Worm (Caenorhabditis elegans) whole organism, L1 larva: ENCODE results near the gene B0001.3.
A peak's percentile ranks its signal among the peaks of the same experiment; 100 is the strongest.

ENCODE experiments used
- C04F5.9 ChIP-seq: sonication (generic microtip); optimal IDR thresholded peaks from 2 replicates; lab custom pipeline; 2016; ENCODE audit warnings: missing genetic modification characterization, missing compliant biosample characterization
- C34B4.2 ChIP-seq: sonication (generic microtip); optimal IDR thresholded peaks from 2 replicates; lab custom pipeline; 2017; ENCODE audit warnings: mild to moderate bottlenecking, missing genetic modification characterization, missing compliant biosample characterization
- F16B12.6 ChIP-seq: fragments of 150-350 bp; optimal IDR thresholded peaks from 2 replicates; lab custom pipeline; 2014; ENCODE audit warnings: missing biosample characterization, missing genetic modification characterization
- Y116A8C.19 ChIP-seq: sonication (generic microtip); optimal IDR thresholded peaks from 2 replicates; lab custom pipeline; 2016; ENCODE audit warnings: missing compliant biosample characterization, missing genetic modification characterization, borderline replicate concordance
- aha-1 ChIP-seq: fragments of 150-350 bp; optimal IDR thresholded peaks from 2 replicates; lab custom pipeline; 2014; ENCODE audit warnings: missing biosample characterization, missing genetic modification characterization
- aly-2 ChIP-seq: fragments of 150-350 bp; optimal IDR thresholded peaks from 2 replicates; lab custom pipeline; 2014; ENCODE audit warnings: missing biosample characterization, missing genetic modification characterization
- ama-1 ChIP-seq: fragments of 150-350 bp; optimal IDR thresholded peaks from 2 replicates; lab custom pipeline; 2014
- blmp-1 ChIP-seq: fragments of 150-350 bp; optimal IDR thresholded peaks from 2 replicates; lab custom pipeline; 2014; ENCODE audit warnings: missing biosample characterization, missing genetic modification characterization
- ceh-63 ChIP-seq: fragments of 200-800 bp; sonication (Bioruptor generic); optimal IDR thresholded peaks from 2 replicates; lab custom pipeline; 2018; ENCODE audit warnings: mild to moderate bottlenecking, missing genetic modification characterization, missing compliant biosample characterization
- ceh-82 ChIP-seq, 3 experiments: fragments of 150-350 bp in 1 of 3; sonication (generic microtip) in 2 of 3; optimal IDR thresholded peaks; 2 replicates each; lab custom pipeline; 2014 to 2017; ENCODE audit warnings: missing biosample characterization in 3 of 3, missing genetic modification characterization in 3 of 3
- dpl-1 ChIP-seq, 3 experiments: fragments of 150-350 bp in 2 of 3; sonication (generic microtip) in 1 of 3; optimal IDR thresholded peaks; 2 replicates each; lab custom pipeline; 2014 to 2017; ENCODE audit warnings: missing biosample characterization in 3 of 3, missing genetic modification characterization in 3 of 3, missing genetic modification reagents in 3 of 3
- efl-1 ChIP-seq, 4 experiments: fragments of 150-350 bp; optimal IDR thresholded peaks in 3 of 4; peaks in 1 of 4; 1 replicate in 1 of 4; 2 replicates in 3 of 4; lab custom pipeline; 2014; ENCODE audit warnings: missing biosample characterization in 2 of 4, missing genetic modification characterization in 2 of 4, missing genetic modification reagents in 2 of 4
- ets-5 ChIP-seq: fragments of 200-800 bp; sonication (Bioruptor generic); IDR thresholded peaks from 2 replicates; pipeline ENCODE4 v1.3.6; 2022; ENCODE audit warnings: missing genetic modification characterization, missing compliant biosample characterization
- fkh-10 ChIP-seq: sonication (generic microtip); optimal IDR thresholded peaks from 2 replicates; lab custom pipeline; 2017; ENCODE audit warnings: missing biosample characterization, missing genetic modification reagents, missing genetic modification characterization
- fkh-8 ChIP-seq: sonication (generic microtip); optimal IDR thresholded peaks from 2 replicates; lab custom pipeline; 2016; ENCODE audit warnings: mild to moderate bottlenecking, missing genetic modification characterization, missing compliant biosample characterization
- fos-1 ChIP-seq: fragments of 150-350 bp; optimal IDR thresholded peaks from 2 replicates; lab custom pipeline; 2014; ENCODE audit warnings: missing biosample characterization, missing genetic modification characterization
- grh-1 ChIP-seq: fragments of 200-800 bp; sonication (Bioruptor generic); IDR thresholded peaks from 2 replicates; pipeline ENCODE4 v1.3.6; 2022; ENCODE audit warnings: missing genetic modification reagents, missing genetic modification characterization, missing compliant biosample characterization
- isw-1 ChIP-seq: fragments of 200-800 bp; sonication (Bioruptor generic); IDR thresholded peaks from 2 replicates; pipeline ENCODE4 v1.3.6; 2022; ENCODE audit warnings: missing genetic modification characterization, missing compliant biosample characterization
- jun-1 ChIP-seq: fragments of 150-350 bp; optimal IDR thresholded peaks from 2 replicates; lab custom pipeline; 2014; ENCODE audit warnings: missing biosample characterization, missing genetic modification reagents, missing genetic modification characterization
- lin-14 ChIP-seq: fragments of 200-800 bp; sonication (Bioruptor generic); optimal IDR thresholded peaks from 2 replicates; lab custom pipeline; 2018; ENCODE audit warnings: mild to moderate bottlenecking, missing genetic modification characterization, moderate library complexity, missing compliant biosample characterization
- lin-39 ChIP-seq: fragments of 150-350 bp; optimal IDR thresholded peaks from 2 replicates; lab custom pipeline; 2014; ENCODE audit warnings: missing biosample characterization, missing genetic modification reagents, missing genetic modification characterization
- lsy-2 ChIP-seq, 2 experiments: fragments of 150-350 bp; optimal IDR thresholded peaks; 2 replicates each; lab custom pipeline; 2014; ENCODE audit warnings: missing biosample characterization in 2 of 2, missing genetic modification characterization in 2 of 2
- mab-9 ChIP-seq: fragments of 200-800 bp; sonication (Bioruptor generic); IDR thresholded peaks from 2 replicates; pipeline ENCODE4 v1.3.6; 2022; ENCODE audit warnings: missing genetic modification reagents, missing genetic modification characterization, missing compliant biosample characterization
- mdl-1 ChIP-seq, 2 experiments: fragments of 150-350 bp; optimal IDR thresholded peaks; 2 replicates each; lab custom pipeline; 2014 to 2017; ENCODE audit warnings: missing biosample characterization in 2 of 2, missing genetic modification characterization in 2 of 2, inconsistent platforms in 1 of 2
- mep-1 ChIP-seq: fragments of 150-350 bp; optimal IDR thresholded peaks from 2 replicates; lab custom pipeline; 2014; ENCODE audit warnings: missing biosample characterization, missing genetic modification characterization
- nhr-11 ChIP-seq: fragments of 150-350 bp; optimal IDR thresholded peaks from 2 replicates; lab custom pipeline; 2014; ENCODE audit warnings: missing biosample characterization, missing genetic modification characterization
- nhr-19 ChIP-seq: fragments of 200-800 bp; sonication (Bioruptor generic); conservative IDR thresholded peaks from 2 replicates; pipeline ENCODE4 v1.3.6; 2022; ENCODE audit warnings: missing genetic modification characterization, missing compliant biosample characterization
- nhr-20 ChIP-seq: sonication (generic microtip); optimal IDR thresholded peaks from 2 replicates; lab custom pipeline; 2016; ENCODE audit warnings: mild to moderate bottlenecking, missing genetic modification characterization, missing compliant biosample characterization
- nhr-47 ChIP-seq: sonication (generic microtip); optimal IDR thresholded peaks from 2 replicates; lab custom pipeline; 2016; ENCODE audit warnings: mild to moderate bottlenecking, missing genetic modification characterization, moderate library complexity, missing compliant biosample characterization
- nhr-71 ChIP-seq: sonication (generic microtip); optimal IDR thresholded peaks from 2 replicates; lab custom pipeline; 2016; ENCODE audit warnings: mild to moderate bottlenecking, missing genetic modification characterization, moderate library complexity, missing compliant biosample characterization
- nhr-76 ChIP-seq: sonication (generic microtip); optimal IDR thresholded peaks from 2 replicates; lab custom pipeline; 2017; ENCODE audit warnings: missing biosample characterization, missing genetic modification characterization
- nhr-77 ChIP-seq: fragments of 150-350 bp; optimal IDR thresholded peaks from 2 replicates; lab custom pipeline; 2014; ENCODE audit warnings: missing biosample characterization, missing genetic modification characterization
- nhr-84 ChIP-seq: sonication (generic microtip); optimal IDR thresholded peaks from 2 replicates; lab custom pipeline; 2017; ENCODE audit warnings: missing biosample characterization, missing genetic modification characterization
- rnt-1 ChIP-seq: sonication (generic microtip); optimal IDR thresholded peaks from 2 replicates; lab custom pipeline; 2016; ENCODE audit warnings: mild to moderate bottlenecking, missing genetic modification characterization, moderate library complexity, missing compliant biosample characterization
- skn-1 ChIP-seq: fragments of 150-350 bp; optimal IDR thresholded peaks from 2 replicates; lab custom pipeline; 2014; ENCODE audit warnings: missing biosample characterization, missing genetic modification characterization
- snpc-4 ChIP-seq: fragments of 150-350 bp; optimal IDR thresholded peaks from 2 replicates; lab custom pipeline; 2014; ENCODE audit warnings: missing biosample characterization, missing genetic modification characterization
- snu-23 ChIP-seq: sonication (generic microtip); optimal IDR thresholded peaks from 2 replicates; lab custom pipeline; 2016; ENCODE audit warnings: missing genetic modification characterization, missing compliant biosample characterization
- sptf-1 ChIP-seq: fragments of 150-350 bp; optimal IDR thresholded peaks from 2 replicates; lab custom pipeline; 2014; ENCODE audit warnings: missing biosample characterization, missing genetic modification characterization
- swsn-7 ChIP-seq: sonication (generic microtip); optimal IDR thresholded peaks from 2 replicates; lab custom pipeline; 2016; ENCODE audit warnings: missing genetic modification characterization, missing compliant biosample characterization
- tbx-2 ChIP-seq: sonication (generic microtip); optimal IDR thresholded peaks from 2 replicates; lab custom pipeline; 2016; ENCODE audit warnings: missing genetic modification characterization, missing compliant biosample characterization
- unc-130 ChIP-seq: fragments of 150-350 bp; optimal IDR thresholded peaks from 2 replicates; lab custom pipeline; 2017; ENCODE audit warnings: missing biosample characterization, missing genetic modification characterization, inconsistent platforms
- unc-30 ChIP-seq: sonication (generic microtip); optimal IDR thresholded peaks from 2 replicates; lab custom pipeline; 2017; ENCODE audit warnings: missing biosample characterization, missing genetic modification characterization
- zag-1 ChIP-seq: fragments of 150-350 bp; optimal IDR thresholded peaks from 2 replicates; lab custom pipeline; 2014; ENCODE audit warnings: missing biosample characterization, missing genetic modification characterization
- zip-4 ChIP-seq: fragments of 200-800 bp; sonication (Bioruptor generic); optimal IDR thresholded peaks from 2 replicates; lab custom pipeline; 2018; ENCODE audit warnings: mild to moderate bottlenecking, missing genetic modification characterization, moderate library complexity, missing compliant biosample characterization
- ztf-11 ChIP-seq, 2 experiments: sonication (generic microtip); optimal IDR thresholded peaks; 2 replicates each; lab custom pipeline; 2016 to 2017; ENCODE audit warnings: missing genetic modification characterization in 2 of 2, missing biosample characterization in 1 of 2, missing compliant biosample characterization in 1 of 2
- ztf-4 ChIP-seq: fragments of 150-350 bp; optimal IDR thresholded peaks from 2 replicates; lab custom pipeline; 2014; ENCODE audit warnings: missing biosample characterization, missing genetic modification characterization

The B0001.3 gene

DNA sequence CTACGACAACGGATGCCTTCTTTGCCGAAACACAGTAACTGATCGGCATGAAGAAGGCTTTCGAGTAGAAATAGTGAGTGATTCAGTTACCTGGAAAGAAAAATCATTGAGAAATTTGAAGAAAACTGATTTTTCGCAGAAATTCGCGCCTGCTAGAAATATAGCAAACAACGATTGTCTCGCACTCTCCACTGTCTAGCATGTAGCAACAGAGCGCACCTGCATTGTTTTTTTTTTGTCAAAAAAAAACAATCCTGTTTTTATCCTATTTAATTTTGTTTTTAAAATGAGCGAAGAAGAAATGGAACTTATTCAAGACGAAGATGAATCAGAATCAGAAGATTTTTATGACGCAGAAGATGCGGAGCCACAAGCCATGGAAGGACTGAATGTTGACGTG is 24.5 kb downstream of the B0001.3 start, which contains the start of the genes ddb-1 and M18.6 (continued):
- TF ChIP-seq mdl-1 (tag; optimal IDR thresholded peaks at IDR 0.05; lab: Kevin White, UChicago) (no peak), fkh-8 (tag; lab: Kevin White, UChicago) (no peak), nhr-76 (tag; lab: Kevin White, UChicago) (no peak), aha-1 (tag; lab: Kevin White, UChicago) (no peak), fos-1 (no peak), zag-1 (tag; lab: Kevin White, UChicago) (no peak), nhr-77 (tag; lab: Kevin White, UChicago) (no peak), C04F5.9 (tag; lab: Kevin White, UChicago) (no peak), mep-1 (tag; lab: Kevin White, UChicago) (peak; percentile 65), unc-30 (tag; lab: Kevin White, UChicago) (no peak), zip-4 (GFP tag; lab: Kevin White, UChicago) (no peak), blmp-1 (peak; percentile 53), ets-5 (GFP tag; lab: Robert Waterston, UW) (no peak), nhr-71 (peak; percentile 24), F16B12.6 (tag; lab: Kevin White, UChicago) (peak; percentile 2), lin-14 (GFP tag; lab: Kevin White, UChicago) (no peak), skn-1 (tag; lab: Kevin White, UChicago) (peak; percentile 16), ama-1 (lab: Kevin White, UChicago) (no peak), ztf-11 (tag; optimal IDR thresholded peaks at IDR 0.05; lab: Kevin White, UChicago) (no peak), nhr-84 (no peak)

DNA sequence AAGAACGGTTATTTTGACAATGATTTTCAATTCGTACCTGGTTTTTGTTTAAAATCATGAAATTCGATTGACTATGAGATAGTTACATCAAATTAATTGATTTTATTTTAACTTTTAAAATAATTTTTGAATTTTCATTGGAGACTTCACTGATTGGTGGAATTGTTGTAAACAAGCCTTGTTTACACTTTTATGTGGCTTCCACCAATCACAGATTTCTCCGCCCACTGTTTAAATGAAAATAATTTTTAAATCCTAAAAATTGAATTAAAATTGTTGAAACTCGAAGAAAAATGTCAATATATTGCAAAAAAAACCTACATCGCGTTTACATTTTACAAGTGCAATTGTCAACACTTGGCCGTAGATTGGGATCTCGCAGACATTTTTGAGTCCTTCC is 25.0 kb downstream of the B0001.3 start:
- TF ChIP-seq jun-1 (tag; lab: Kevin White, UChicago): no peak
- no peak for TF ChIP-seq efl-1 (optimal IDR thresholded peaks at IDR 0.05; lab: Kevin White, UChicago)
- peak in 1 of 2 experiments; percentile 38 for TF ChIP-seq efl-1 (GFP tag; optimal IDR thresholded peaks at IDR 0.05 in 1 of 2; lab: Kevin White, UChicago)
- TF ChIP-seq, all 84 proteins: peak for 1

DNA sequence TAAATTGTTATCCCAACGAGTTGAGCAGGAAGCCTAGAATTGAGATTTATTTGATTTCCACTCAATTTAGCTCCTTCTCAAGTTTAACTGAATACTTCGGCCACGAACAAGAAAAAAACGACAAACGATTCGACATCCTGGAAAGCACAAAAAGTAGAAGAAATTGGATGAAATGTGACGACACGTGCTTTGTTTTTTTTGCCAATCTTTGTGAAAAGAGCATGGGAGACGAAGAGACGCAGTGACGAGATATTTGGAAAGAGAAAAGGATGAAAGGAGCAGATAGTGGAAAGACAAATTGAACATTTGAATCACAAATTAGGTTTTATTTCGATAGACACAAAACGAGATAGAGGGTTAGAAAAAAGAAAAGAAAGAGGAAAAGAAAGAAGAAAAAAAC is 31.0 kb downstream of the B0001.3 start:
- TF ChIP-seq ceh-63 (GFP tag; lab: Kevin White, UChicago) (peak; percentile 56), unc-130 (tag; lab: Kevin White, UChicago) (no peak), nhr-71 (peak; percentile 51), nhr-47 (peak; percentile 38), snu-23 (GFP tag; lab: Kevin White, UChicago) (peak; percentile 28), lin-14 (GFP tag; lab: Kevin White, UChicago) (peak; percentile 84), rnt-1 (tag; lab: Kevin White, UChicago) (peak; percentile 28), lsy-2 (tag; optimal IDR thresholded peaks at IDR 0.05; lab: Kevin White, UChicago) (peak in 1 of 2 experiments; percentile 45), ceh-82 (tag; optimal IDR thresholded peaks at IDR 0.05; lab: Kevin White, UChicago) (peak in 1 of 3 experiments; percentile 6), efl-1 (optimal IDR thresholded peaks at IDR 0.05; lab: Kevin White, UChicago) (peak in 1 of 2 experiments; percentile 5), efl-1 (GFP tag; optimal IDR thresholded peaks at IDR 0.05 in 1 of 2; lab: Kevin White, UChicago) (no peak), nhr-11 (tag; lab: Kevin White, UChicago) (no peak), fkh-10 (GFP tag; lab: Kevin White, UChicago) (peak; percentile 76), tbx-2 (peak; percentile 19), aly-2 (tag; lab: Kevin White, UChicago) (no peak), mdl-1 (tag; optimal IDR thresholded peaks at IDR 0.05; lab: Kevin White, UChicago) (no peak), ztf-4 (tag; lab: Kevin White, UChicago) (no peak), swsn-7 (peak; percentile 16), lin-39 (no peak), nhr-19 (GFP tag; lab: Robert Waterston, UW) (no peak)

ce11 chrIV:12113056-12113455 is 32.5 kb downstream of the B0001.3 start:
- TF ChIP-seq ztf-11 (tag; optimal IDR thresholded peaks at IDR 0.05; lab: Kevin White, UChicago) (no peak), swsn-7 (no peak), tbx-2 (no peak), Y116A8C.19 (tag; lab: Kevin White, UChicago) (no peak), mab-9 (GFP tag; lab: Robert Waterston, UW) (no peak), ceh-63 (GFP tag; lab: Kevin White, UChicago) (no peak), C34B4.2 (tag; lab: Kevin White, UChicago) (no peak), ceh-82 (tag; optimal IDR thresholded peaks at IDR 0.05; lab: Kevin White, UChicago) (no peak), dpl-1 (GFP tag; optimal IDR thresholded peaks at IDR 0.05; lab: Kevin White, UChicago) (peak in 1 of 3 experiments; percentile 5), efl-1 (optimal IDR thresholded peaks at IDR 0.05; lab: Kevin White, UChicago) (no peak), efl-1 (GFP tag; optimal IDR thresholded peaks at IDR 0.05 in 1 of 2; lab: Kevin White, UChicago) (no peak), zip-4 (GFP tag; lab: Kevin White, UChicago) (no peak), isw-1 (GFP tag; lab: Robert Waterston, UW) (no peak), nhr-20 (tag; lab: Kevin White, UChicago) (peak; percentile 8), unc-30 (tag; lab: Kevin White, UChicago) (no peak), unc-130 (tag; lab: Kevin White, UChicago) (peak; percentile 34), mep-1 (tag; lab: Kevin White, UChicago) (peak; percentile 8), sptf-1 (no peak), snpc-4 (no peak), grh-1 (no peak)
